Worm (Caenorhabditis elegans) whole organism, L3 larva: ENCODE results near the gene aat-6.
A peak's percentile ranks its signal among the peaks of the same experiment; 100 is the strongest.

ENCODE experiments used
- ceh-82 ChIP-seq: fragments of 150-350 bp; optimal IDR thresholded peaks from 2 replicates; lab custom pipeline; 2014; ENCODE audit warnings: missing biosample characterization, missing genetic modification characterization
- elt-3 ChIP-seq, 3 experiments: fragments of 150-350 bp in 1 of 3; sonication (generic microtip) in 2 of 3; optimal IDR thresholded peaks; 2 replicates in 2 of 3; 4 replicates in 1 of 3; lab custom pipeline; 2014 to 2017; ENCODE audit warnings: missing biosample characterization in 3 of 3, missing genetic modification characterization in 3 of 3
- nhr-25 ChIP-seq: sonication (generic microtip); optimal IDR thresholded peaks from 2 replicates; lab custom pipeline; 2017; ENCODE audit warnings: missing biosample characterization, missing genetic modification characterization
- nhr-77 ChIP-seq: fragments of 150-350 bp; optimal IDR thresholded peaks from 2 replicates; lab custom pipeline; 2014; ENCODE audit warnings: missing biosample characterization, missing genetic modification characterization
- unc-62 ChIP-seq: fragments of 150-350 bp; sonication (generic microtip); optimal IDR thresholded peaks from 4 replicates; lab custom pipeline; 2014; ENCODE audit warnings: missing biosample characterization, missing genetic modification reagents, missing genetic modification characterization
- ztf-4 ChIP-seq: fragments of 150-350 bp; optimal IDR thresholded peaks from 2 replicates; lab custom pipeline; 2014; ENCODE audit warnings: missing biosample characterization, missing genetic modification characterization

DNA sequence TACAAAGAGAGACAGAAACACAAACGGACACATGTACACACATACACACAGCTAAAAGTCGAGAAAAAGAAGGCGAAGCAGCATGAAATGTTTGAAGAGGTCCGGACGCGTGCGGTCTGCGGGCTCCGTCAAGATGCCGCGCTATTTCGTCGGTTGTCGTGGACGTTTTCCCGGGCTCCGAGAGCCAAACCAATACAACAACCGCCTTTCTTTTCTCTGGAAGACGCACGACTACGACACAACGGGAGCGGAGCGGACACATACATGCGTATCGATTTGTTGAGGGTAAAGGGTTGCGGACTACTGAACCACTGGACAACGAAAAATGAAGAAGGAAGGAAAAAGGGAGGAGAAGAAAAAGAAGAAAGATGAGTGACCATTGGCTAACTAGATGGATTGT, 25.1 kb downstream of the aat-6 start:
- TF ChIP-seq nhr-77 (tag; lab: Kevin White, UChicago) (no peak), elt-3 (tag; optimal IDR thresholded peaks at IDR 0.05; lab: Kevin White, UChicago) (no peak), ceh-82 (tag; lab: Kevin White, UChicago) (no peak), unc-62 (peak; percentile 52), ztf-4 (tag; lab: Kevin White, UChicago) (no peak), nhr-25 (no peak)
